Worm (Caenorhabditis elegans) whole organism, L4 larva: ENCODE measurements around the gene M70.5.

ENCODE experiments used
- F10B5.3 ChIP-seq: sonication (generic microtip); optimal IDR thresholded peaks from 2 replicates; lab custom pipeline; 2016; ENCODE audit warnings: mild to moderate bottlenecking, missing genetic modification characterization, missing compliant biosample characterization
- aha-1 ChIP-seq: fragments of 150-350 bp; peaks from one replicate; lab custom pipeline; 2014; ENCODE audit warnings: missing biosample characterization, missing genetic modification characterization
- ama-1 ChIP-seq: fragments of 150-350 bp; optimal IDR thresholded peaks from 2 replicates; lab custom pipeline; 2014; ENCODE audit warnings: inconsistent platforms, mixed read lengths
- nhr-25 ChIP-seq: sonication (generic microtip); optimal IDR thresholded peaks from 2 replicates; lab custom pipeline; 2017; ENCODE audit warnings: missing genetic modification characterization, mild to moderate bottlenecking, missing compliant biosample characterization, antibody characterized with exemption, moderate library complexity, borderline replicate concordance; ENCODE audit not compliant: insufficient read depth
- ztf-11 ChIP-seq: fragments of 150-350 bp; optimal IDR thresholded peaks from 2 replicates; lab custom pipeline; 2014; ENCODE audit warnings: missing biosample characterization, missing genetic modification characterization

- TF ChIP-seq nhr-25 (tag; lab: Kevin White, UChicago) (no peak), F10B5.3 (no peak), aha-1 (tag; lab: Kevin White, UChicago) (no peak), ama-1 (lab: Kevin White, UChicago) (no peak), ztf-11 (tag; lab: Kevin White, UChicago) (no peak)
Observed at ce11 chrIV:2322998-2323397, 47.6 kb upstream of the M70.5 start, which contains the start of gene nsy-4.
